Fruit fly (Drosophila melanogaster) whole organism, embryonic: ENCODE measurements around the gene crol.

Experiments
- Antp ChIP-seq: fragments of 200-800 bp; sonication (Bioruptor generic); optimal IDR thresholded peaks from 3 replicates; lab custom pipeline; 2016; ENCODE audit warnings: missing biosample characterization, missing genetic modification characterization
- C15 ChIP-seq: fragments of 200-800 bp; sonication (Bioruptor generic); IDR thresholded peaks from 3 replicates; pipeline ENCODE4 v1.3.6; 2022; ENCODE audit warnings: missing biosample characterization, missing genetic modification characterization
- CG10462 ChIP-seq: fragments of 200-800 bp; sonication (Bioruptor generic); optimal IDR thresholded peaks from 2 replicates; lab custom pipeline; 2016; ENCODE audit warnings: missing biosample characterization, missing genetic modification characterization
- CG11504 ChIP-seq: fragments of 200-800 bp; sonication (Bioruptor generic); optimal IDR thresholded peaks from 3 replicates; lab custom pipeline; 2019; ENCODE audit warnings: missing biosample characterization, mild to moderate bottlenecking, missing genetic modification characterization, moderate library complexity
- CG11560 ChIP-seq: fragments of 200-800 bp; sonication (Bioruptor generic); IDR thresholded peaks from 3 replicates; pipeline ENCODE4 v1.3.6; 2022; ENCODE audit warnings: missing biosample characterization, missing genetic modification characterization
- CG12155 ChIP-seq: fragments of 200-800 bp; sonication (Bioruptor generic); optimal IDR thresholded peaks from 3 replicates; lab custom pipeline; 2016; ENCODE audit warnings: missing biosample characterization, missing genetic modification characterization
- CG12391 ChIP-seq: fragments of 200-800 bp; sonication (Bioruptor generic); optimal IDR thresholded peaks from 3 replicates; lab custom pipeline; 2018; ENCODE audit warnings: missing biosample characterization, mild to moderate bottlenecking, missing genetic modification characterization, moderate library complexity
- CG14860 ChIP-seq: fragments of 200-800 bp; sonication (Bioruptor generic); IDR thresholded peaks from 3 replicates; pipeline ENCODE4 v1.3.6; 2022; ENCODE audit warnings: missing biosample characterization, missing genetic modification characterization; ENCODE audit not compliant: partially characterized antibody
- CG1603 ChIP-seq: fragments of 200-800 bp; sonication (Bioruptor generic); optimal IDR thresholded peaks from 2 replicates; lab custom pipeline; 2019; ENCODE audit warnings: missing biosample characterization, mild to moderate bottlenecking, missing genetic modification characterization, moderate library complexity
- CG16779 ChIP-seq: fragments of 200-800 bp; sonication (Bioruptor generic); IDR thresholded peaks from 2 replicates; pipeline ENCODE4 v1.3.6; 2022; ENCODE audit warnings: missing biosample characterization, missing genetic modification characterization
- CG16863 ChIP-seq: fragments of 200-800 bp; sonication (Bioruptor generic); optimal IDR thresholded peaks from 3 replicates; lab custom pipeline; 2016; ENCODE audit warnings: missing biosample characterization, missing genetic modification characterization
- CG17359 ChIP-seq: fragments of 200-800 bp; sonication (Bioruptor generic); optimal IDR thresholded peaks from 3 replicates; lab custom pipeline; 2018; ENCODE audit warnings: missing biosample characterization, mild to moderate bottlenecking, missing genetic modification characterization, moderate library complexity
- CG32532 ChIP-seq: fragments of 200-800 bp; sonication (Bioruptor generic); IDR thresholded peaks from 2 replicates; pipeline ENCODE4 v1.3.6; 2022; ENCODE audit warnings: missing biosample characterization, missing genetic modification characterization
- CG32772 ChIP-seq: fragments of 200-800 bp; sonication (Bioruptor generic); IDR thresholded peaks from 2 replicates; pipeline ENCODE4 v1.3.6; 2022; ENCODE audit warnings: missing biosample characterization, missing genetic modification characterization
- CG33213 ChIP-seq: fragments of 200-800 bp; sonication (Bioruptor generic); optimal IDR thresholded peaks from 3 replicates; lab custom pipeline; 2016; ENCODE audit warnings: missing biosample characterization, missing genetic modification characterization
- CG4404 ChIP-seq: fragments of 200-800 bp; sonication (Bioruptor generic); IDR thresholded peaks from 2 replicates; pipeline ENCODE4 v1.3.6; 2022; ENCODE audit warnings: missing biosample characterization, missing genetic modification characterization
- CG8924 ChIP-seq: fragments of 200-800 bp; optimal IDR thresholded peaks from 3 replicates; lab custom pipeline; 2019; ENCODE audit warnings: missing biosample characterization, mild to moderate bottlenecking, missing genetic modification characterization, moderate library complexity
- CG9932 ChIP-seq: fragments of 200-800 bp; sonication (Bioruptor generic); IDR thresholded peaks from 2 replicates; pipeline ENCODE4 v1.3.6; 2022; ENCODE audit warnings: missing biosample characterization, missing genetic modification characterization
- Dref ChIP-seq: fragments of 200-800 bp; sonication (Bioruptor generic); IDR thresholded peaks from 2 replicates; pipeline ENCODE4 v1.3.6; 2022; ENCODE audit warnings: missing biosample characterization, missing genetic modification characterization
- Elba2 ChIP-seq: fragments of 200-800 bp; sonication (Bioruptor generic); optimal IDR thresholded peaks from 3 replicates; lab custom pipeline; 2016; ENCODE audit warnings: missing biosample characterization, missing genetic modification characterization
- Ets97D ChIP-seq: fragments of 200-800 bp; sonication (Bioruptor generic); optimal IDR thresholded peaks from 3 replicates; lab custom pipeline; 2016; ENCODE audit warnings: missing biosample characterization, missing genetic modification characterization
- H15 ChIP-seq: fragments of 200-800 bp; sonication (Bioruptor generic); IDR thresholded peaks from 3 replicates; pipeline ENCODE4 v1.3.6; 2022; ENCODE audit warnings: missing biosample characterization, missing genetic modification characterization
- HLH54F ChIP-seq: fragments of 200-800 bp; sonication (Bioruptor generic); optimal IDR thresholded peaks from 3 replicates; lab custom pipeline; 2016; ENCODE audit warnings: missing biosample characterization, missing genetic modification characterization
- Lim3 ChIP-seq: fragments of 200-800 bp; sonication (Bioruptor generic); IDR thresholded peaks from 2 replicates; pipeline ENCODE4 v1.3.6; 2022; ENCODE audit warnings: missing biosample characterization, missing genetic modification characterization
- MESR4 ChIP-seq: fragments of 200-800 bp; sonication (Bioruptor generic); optimal IDR thresholded peaks from 2 replicates; lab custom pipeline; 2018; ENCODE audit warnings: missing biosample characterization, mild to moderate bottlenecking, missing genetic modification characterization, moderate library complexity
- NfI ChIP-seq: fragments of 200-800 bp; sonication (Bioruptor generic); optimal IDR thresholded peaks from 3 replicates; lab custom pipeline; 2018; ENCODE audit warnings: missing biosample characterization, mild to moderate bottlenecking, missing genetic modification characterization, moderate library complexity
- Xbp1 ChIP-seq: fragments of 200-800 bp; sonication (Bioruptor generic); optimal IDR thresholded peaks from 3 replicates; lab custom pipeline; 2016; ENCODE audit warnings: missing biosample characterization, mild to moderate bottlenecking, missing genetic modification characterization
- aop ChIP-seq: fragments of 200-800 bp; sonication (Bioruptor generic); IDR thresholded peaks from 2 replicates; pipeline ENCODE4 v1.3.6; 2022; ENCODE audit warnings: missing biosample characterization, missing genetic modification characterization
- ase ChIP-seq: fragments of 200-800 bp; sonication (Bioruptor generic); IDR thresholded peaks from 3 replicates; pipeline ENCODE4 v1.3.6; 2022; ENCODE audit warnings: missing biosample characterization, missing genetic modification characterization
- bowl ChIP-seq: fragments of 200-800 bp; sonication (Bioruptor generic); IDR thresholded peaks from 2 replicates; pipeline ENCODE4 v1.3.6; 2022; ENCODE audit warnings: missing biosample characterization, missing genetic modification characterization
- btn ChIP-seq: fragments of 200-800 bp; sonication (Bioruptor generic); optimal IDR thresholded peaks from 2 replicates; lab custom pipeline; 2016; ENCODE audit warnings: missing biosample characterization, missing genetic modification characterization
- chif ChIP-seq, 2 experiments: fragments of 200-800 bp; sonication (Bioruptor generic); optimal IDR thresholded peaks; 3 replicates each; lab custom pipeline; 2016; ENCODE audit warnings: missing biosample characterization in 2 of 2, missing genetic modification characterization in 2 of 2
- croc ChIP-seq: fragments of 200-800 bp; sonication (Bioruptor generic); conservative IDR thresholded peaks from 3 replicates; pipeline ENCODE4 v1.3.6; 2022; ENCODE audit warnings: missing biosample characterization, missing genetic modification characterization
- crol ChIP-seq: fragments of 200-800 bp; sonication (Bioruptor generic); IDR thresholded peaks from 2 replicates; pipeline ENCODE4 v1.3.6; 2022; ENCODE audit warnings: missing biosample characterization, missing genetic modification characterization
- eve ChIP-seq, 2 experiments: fragments of >200 bp; optimal IDR thresholded peaks; 2 replicates each; lab custom pipeline; 2017; ENCODE audit warnings: missing biosample characterization in 2 of 2, missing genetic modification characterization in 2 of 2
- fd102C ChIP-seq: fragments of 200-800 bp; sonication (Bioruptor generic); optimal IDR thresholded peaks from 2 replicates; lab custom pipeline; 2018; ENCODE audit warnings: missing biosample characterization, mild to moderate bottlenecking, missing genetic modification characterization, moderate library complexity
- gfzf ChIP-seq: fragments of 200-800 bp; sonication (Bioruptor generic); optimal IDR thresholded peaks from 2 replicates; lab custom pipeline; 2016; ENCODE audit warnings: missing biosample characterization, mild to moderate bottlenecking, missing genetic modification characterization, moderate library complexity
- gro ChIP-seq: fragments of 200-800 bp; sonication (Bioruptor generic); optimal IDR thresholded peaks from 2 replicates; lab custom pipeline; 2016; ENCODE audit warnings: missing biosample characterization, missing genetic modification characterization
- ind ChIP-seq: fragments of 200-800 bp; sonication (Bioruptor generic); optimal IDR thresholded peaks from 3 replicates; lab custom pipeline; 2016; ENCODE audit warnings: missing biosample characterization, missing genetic modification characterization
- kah ChIP-seq: fragments of 200-800 bp; sonication (Bioruptor generic); optimal IDR thresholded peaks from 2 replicates; lab custom pipeline; 2018; ENCODE audit warnings: missing biosample characterization, mild to moderate bottlenecking, missing genetic modification characterization
- nerfin-1 ChIP-seq: fragments of 200-800 bp; sonication (Bioruptor generic); optimal IDR thresholded peaks from 3 replicates; lab custom pipeline; 2019; ENCODE audit warnings: missing biosample characterization, mild to moderate bottlenecking, missing genetic modification characterization, moderate library complexity
- nerfin-2 ChIP-seq: fragments of 200-800 bp; sonication (Bioruptor generic); IDR thresholded peaks from 2 replicates; pipeline ENCODE4 v1.3.6; 2022; ENCODE audit warnings: missing biosample characterization, missing genetic modification characterization; ENCODE audit not compliant: partially characterized antibody
- nmo ChIP-seq: fragments of 200-800 bp; sonication (Bioruptor generic); optimal IDR thresholded peaks from 2 replicates; lab custom pipeline; 2018; ENCODE audit warnings: missing biosample characterization, mild to moderate bottlenecking, missing genetic modification characterization, moderate library complexity
- otp ChIP-seq: fragments of 200-800 bp; sonication (Bioruptor generic); IDR thresholded peaks from 3 replicates; pipeline ENCODE4, ENCODE4 v1.3.6; 2022; ENCODE audit warnings: missing biosample characterization, missing genetic modification characterization
- peb ChIP-seq: fragments of 200-800 bp; sonication (Bioruptor generic); IDR thresholded peaks from 2 replicates; pipeline ENCODE4 v1.3.6; 2022; ENCODE audit warnings: missing biosample characterization, missing genetic modification characterization
- phol ChIP-seq: fragments of 200-800 bp; sonication (Bioruptor generic); optimal IDR thresholded peaks from 3 replicates; lab custom pipeline; 2018; ENCODE audit warnings: missing biosample characterization, mild to moderate bottlenecking, missing genetic modification characterization, moderate library complexity
- schlank ChIP-seq: fragments of 200-800 bp; sonication (Bioruptor generic); optimal IDR thresholded peaks from 2 replicates; lab custom pipeline; 2018; ENCODE audit warnings: missing biosample characterization, mild to moderate bottlenecking, missing genetic modification characterization
- stwl ChIP-seq: fragments of 200-800 bp; sonication (Bioruptor generic); optimal IDR thresholded peaks from 3 replicates; lab custom pipeline; 2018; ENCODE audit warnings: missing biosample characterization, mild to moderate bottlenecking, missing genetic modification characterization, moderate library complexity
- tio ChIP-seq: fragments of 200-800 bp; sonication (Bioruptor generic); optimal IDR thresholded peaks from 2 replicates; lab custom pipeline; 2017; ENCODE audit warnings: missing biosample characterization, missing genetic modification characterization, inconsistent platforms
- tll ChIP-seq, 2 experiments: fragments of 200-800 bp in 1 of 2; fragments of >200 bp in 1 of 2; sonication (Bioruptor generic) in 1 of 2; optimal IDR thresholded peaks; 2 replicates each; lab custom pipeline; 2017 to 2019; ENCODE audit warnings: missing biosample characterization in 2 of 2, missing genetic modification characterization in 2 of 2, mild to moderate bottlenecking in 1 of 2, moderate library complexity in 1 of 2
- zen ChIP-seq: fragments of 200-800 bp; sonication (Bioruptor generic); optimal IDR thresholded peaks from 3 replicates; lab custom pipeline; 2018; ENCODE audit warnings: missing biosample characterization, mild to moderate bottlenecking, missing genetic modification characterization, moderate library complexity

crol gene

DNA sequence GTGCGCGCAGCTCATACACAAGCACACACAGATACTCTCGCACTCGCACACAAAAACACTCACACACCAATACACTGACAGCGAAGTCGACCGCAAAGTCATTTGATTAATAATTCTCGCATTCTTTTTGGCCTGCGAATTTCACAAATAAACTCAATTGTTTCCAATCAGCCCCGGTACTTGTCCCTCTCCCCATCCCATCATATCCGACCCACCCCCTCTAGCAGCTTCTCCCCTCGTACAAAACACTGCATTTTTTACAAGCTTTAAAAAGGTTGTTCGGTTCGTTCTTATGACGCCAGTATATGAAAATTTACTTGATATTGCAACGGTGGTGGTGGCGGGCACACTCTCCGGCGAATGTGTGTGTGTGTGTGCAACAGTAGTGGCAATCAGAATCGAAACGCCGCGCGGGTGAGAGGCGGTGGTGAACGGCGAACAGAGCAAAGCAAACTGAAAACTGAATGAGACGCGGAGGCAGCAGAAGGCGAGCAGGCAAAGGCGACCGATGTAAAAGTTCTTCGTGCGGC is 1.5 kb downstream of the crol start (continued):
- TF ChIP-seq croc (GFP tag; lab: Robert Waterston, UW) (no peak), gro (peak; percentile 54), kah (GFP tag; lab: Kevin White, UChicago) (peak; percentile 5), peb (GFP tag; lab: Robert Waterston, UW) (no peak), H15 (0 out of 3 replicates have a peak, but pooled peaks have one; percentile 12), CG32532 (GFP tag; lab: Robert Waterston, UW) (peak; percentile 34; the same call in 1 of the 2 replicates), CG12155 (GFP tag; lab: Kevin White, UChicago) (peak; percentile 16), schlank (tag; lab: Kevin White, UChicago) (peak; percentile 22), HLH54F (peak; percentile 11), ind (no peak), nerfin-2 (no peak), Lim3 (GFP tag; lab: Robert Waterston, UW) (no peak), CG32772 (GFP tag; lab: Robert Waterston, UW) (no peak), CG33213 (GFP tag; lab: Kevin White, UChicago) (no peak), CG4404 (no peak), CG1603 (tag; lab: Kevin White, UChicago) (peak; percentile 12), eve (GFP tag; optimal IDR thresholded peaks at IDR 0.05; lab: Kevin White, UChicago) (no peak), CG11504 (tag; lab: Kevin White, UChicago) (no peak), CG16779 (GFP tag; lab: Robert Waterston, UW) (peak; percentile 85), MESR4 (GFP tag; lab: Kevin White, UChicago) (peak; percentile 28), phol (tag; lab: Kevin White, UChicago) (no peak), fd102C (GFP tag; lab: Kevin White, UChicago) (no peak), tio (GFP tag; lab: Kevin White, UChicago) (no peak), Xbp1 (no peak), Antp (GFP tag; lab: Kevin White, UChicago) (peak; percentile 15), CG17359 (peak; percentile 20), bowl (no peak), stwl (tag; lab: Kevin White, UChicago) (no peak), C15 (no peak), CG14860 (GFP tag; lab: Robert Waterston, UW) (no peak), btn (GFP tag; lab: Kevin White, UChicago) (no peak), CG12391 (tag; lab: Kevin White, UChicago) (no peak), CG16863 (GFP tag; lab: Kevin White, UChicago) (peak; percentile 46), Dref (GFP tag; lab: Robert Waterston, UW) (0 out of 2 replicates have a peak, but pooled peaks have one; percentile 23), Elba2 (peak; percentile 71), CG8924 (tag; lab: Kevin White, UChicago) (peak; percentile 14), aop (GFP tag; lab: Robert Waterston, UW) (no peak), NfI (peak; percentile 8), ase (GFP tag; lab: Robert Waterston, UW) (no peak), crol (peak; percentile 100), nmo (GFP tag; lab: Kevin White, UChicago) (no peak), zen (tag; lab: Kevin White, UChicago) (no peak), otp (GFP tag; lab: Robert Waterston, UW) (peak; percentile 51; the same call in 1 of the 3 replicates), CG9932 (GFP tag; lab: Robert Waterston, UW) (0 out of 2 replicates have a peak, but pooled peaks have one; percentile 8), CG10462 (GFP tag; lab: Kevin White, UChicago) (no peak), chif (GFP tag; optimal IDR thresholded peaks at IDR 0.05; lab: Kevin White, UChicago) (no peak), Ets97D (GFP tag; lab: Kevin White, UChicago) (peak; percentile 9), gfzf (no peak), nerfin-1 (tag; lab: Kevin White, UChicago) (peak; percentile 60), CG11560 (no peak), tll (GFP tag; optimal IDR thresholded peaks at IDR 0.05; lab: Kevin White, UChicago) (peak in 1 of 2 experiments; percentile 10)
